Worm (Caenorhabditis elegans): ENCODE measurements around the gene fbxb-91.

Gene fbxb-91

ce11 chrII:3741584-3741983 is 9.0 kb downstream of the fbxb-91 start, which contains the start of gene F12E12.1:
Gene F12E12.1 (plus strand): TSS chrII:3741884.
- TF ChIP-seq jun-1 (tag; optimal IDR thresholded peaks at IDR 0.05) (no peak), daf-12 (tag; optimal IDR thresholded peaks at IDR 0.05) (no peak), F10B5.3 (tag; optimal IDR thresholded peaks at IDR 0.05) (no peak), ama-1 (optimal IDR thresholded peaks at IDR 0.05) (no peak), ztf-7 (tag; optimal IDR thresholded peaks at IDR 0.05) (no peak), spr-1 (tag; optimal IDR thresholded peaks at IDR 0.05) (no peak), dmd-9 (GFP tag; IDR thresholded peaks at IDR 0.05) (no peak), unc-62 (GFP tag; optimal IDR thresholded peaks at IDR 0.05 in 1 of 2) (no peak), unc-62 (tag; optimal IDR thresholded peaks at IDR 0.05) (no peak)

ce11 chrII:3739647-3740046 is 10.9 kb downstream of the fbxb-91 start, which contains the start of gene F12E12.2:
Gene F12E12.2 (plus strand): TSS chrII:3739947.
- TF ChIP-seq ceh-62 (tag; optimal IDR thresholded peaks at IDR 0.05), result no peak
- TF ChIP-seq ceh-20 (GFP tag; IDR thresholded peaks at IDR 0.05), result no peak
- TF ChIP-seq nhr-41 (GFP tag; IDR thresholded peaks at IDR 0.05), result no peak
- no peak for TF ChIP-seq jun-1 (tag; optimal IDR thresholded peaks at IDR 0.05)
- TF ChIP-seq snpc-1.2 (GFP tag; IDR thresholded peaks at IDR 0.05), result no peak
- TF ChIP-seq pha-4 (GFP tag; IDR thresholded peaks at IDR 0.05), result no peak
- no peak for TF ChIP-seq pha-4 (tag; optimal IDR thresholded peaks at IDR 0.05)
- no peak for TF ChIP-seq nhr-6 (tag; optimal IDR thresholded peaks at IDR 0.05)

- TF ChIP-seq Y105C5A.15 (GFP tag; IDR thresholded peaks at IDR 0.05) (no peak), lin-13 (GFP tag; optimal IDR thresholded peaks at IDR 0.05) (no peak), unc-130 (GFP tag; optimal IDR thresholded peaks at IDR 0.05) (no peak), attf-4 (tag; optimal IDR thresholded peaks at IDR 0.05) (no peak), rbr-2 (tag; optimal IDR thresholded peaks at IDR 0.05) (no peak), fos-1 (tag; optimal IDR thresholded peaks at IDR 0.05) (no peak), snpc-1.2 (GFP tag; IDR thresholded peaks at IDR 0.05) (no peak), daf-8 (GFP tag; IDR thresholded peaks at IDR 0.05) (no peak), egl-43 (GFP tag; IDR thresholded peaks at IDR 0.05) (no peak), unc-39 (tag; optimal IDR thresholded peaks at IDR 0.05) (no peak), dpl-1 (GFP tag; optimal IDR thresholded peaks at IDR 0.05) (no peak), lim-7 (GFP tag; IDR thresholded peaks at IDR 0.05) (no peak), ceh-28 (tag; optimal IDR thresholded peaks at IDR 0.05) (no peak), F49E8.2 (tag; optimal IDR thresholded peaks at IDR 0.05; ENCODE audit: borderline replicate concordance) (no peak), hif-1 (tag; optimal IDR thresholded peaks at IDR 0.05) (no peak)
These were observed 13.7 kb downstream of the fbxb-91 start, which contains the start of gene F12E12.6 for ce11 chrII:3736893-3737375. Gene F12E12.6 (minus strand): TSS chrII:3736943.

ce11 chrII:3731723-3732122 is 18.9 kb downstream of the fbxb-91 start, which contains the start of the genes sdz-12 and bath-31:
Gene sdz-12 (minus strand): TSS chrII:3731823.
Gene bath-31 (plus strand): TSS chrII:3731973.
- no peak for TF ChIP-seq dmd-9 (GFP tag; IDR thresholded peaks at IDR 0.05)
- no peak for TF ChIP-seq egl-27 (tag; optimal IDR thresholded peaks at IDR 0.05)
- TF ChIP-seq nhr-102 (tag; optimal IDR thresholded peaks at IDR 0.05), result no peak
- TF ChIP-seq T26A8.4 (GFP tag; IDR thresholded peaks at IDR 0.05), result no peak
- TF ChIP-seq zag-1 (tag; optimal IDR thresholded peaks at IDR 0.05), result no peak
- no peak for TF ChIP-seq ceh-32 (tag; optimal IDR thresholded peaks at IDR 0.05; ENCODE audit: poor library complexity)
- TF ChIP-seq tra-1 (GFP tag; IDR thresholded peaks at IDR 0.05), result no peak
- no peak for TF ChIP-seq nhr-28 (tag; optimal IDR thresholded peaks at IDR 0.05)
- no peak for TF ChIP-seq cey-2 (tag; optimal IDR thresholded peaks at IDR 0.05; ENCODE audit: borderline replicate concordance, insufficient read depth)
- no peak for TF ChIP-seq daf-12 (tag; optimal IDR thresholded peaks at IDR 0.05)
- TF ChIP-seq Y48G9A.11 (GFP tag; IDR thresholded peaks at IDR 0.05), result no peak
- no peak for TF ChIP-seq nhr-111 (GFP tag; optimal IDR thresholded peaks at IDR 0.05)
- no peak for TF ChIP-seq R02D3.7 (tag; optimal IDR thresholded peaks at IDR 0.05)
- TF ChIP-seq D1046.2 (GFP tag; IDR thresholded peaks at IDR 0.05), result no peak
- TF ChIP-seq lin-15B (tag; optimal IDR thresholded peaks at IDR 0.05), result no peak

Data from whole organism, L4 larva.